Fruit fly (Drosophila melanogaster) whole organism, embryonic: ENCODE measurements around the gene CG34398.

Experiments used
- Atf-2 ChIP-seq: fragments of 200-800 bp; sonication (Bioruptor generic); optimal IDR thresholded peaks from 2 replicates; lab custom pipeline; 2016; ENCODE audit warnings: missing biosample characterization, missing genetic modification characterization
- B-H1 ChIP-seq: fragments of 200-800 bp; sonication (Bioruptor generic); IDR thresholded peaks from 3 replicates; pipeline ENCODE4 v1.3.6; 2022; ENCODE audit warnings: missing biosample characterization, missing genetic modification characterization
- CG10654 ChIP-seq: fragments of 200-800 bp; sonication (Bioruptor generic); optimal IDR thresholded peaks from 2 replicates; lab custom pipeline; 2016; ENCODE audit warnings: missing biosample characterization, missing genetic modification characterization
- CG12071 ChIP-seq: fragments of 200-800 bp; sonication (Bioruptor generic); optimal IDR thresholded peaks from 3 replicates; lab custom pipeline; 2018; ENCODE audit warnings: missing biosample characterization, mild to moderate bottlenecking, missing genetic modification characterization
- CG12236 ChIP-seq: fragments of 200-800 bp; sonication (Bioruptor generic); optimal IDR thresholded peaks from 2 replicates; lab custom pipeline; 2016; ENCODE audit warnings: missing biosample characterization, missing genetic modification characterization
- CG14667 ChIP-seq: fragments of 200-800 bp; sonication (Bioruptor generic); IDR thresholded peaks from 2 replicates; pipeline ENCODE4 v1.3.6; 2022; ENCODE audit warnings: missing biosample characterization, missing genetic modification characterization
- CG15011 ChIP-seq: fragments of 200-800 bp; sonication (Bioruptor generic); optimal IDR thresholded peaks from 3 replicates; lab custom pipeline; 2018; ENCODE audit warnings: missing biosample characterization, mild to moderate bottlenecking, missing genetic modification characterization
- CG1602 ChIP-seq: fragments of 200-800 bp; sonication (Bioruptor generic); optimal IDR thresholded peaks from 3 replicates; lab custom pipeline; 2016; ENCODE audit warnings: missing biosample characterization, missing genetic modification characterization
- CG1647 ChIP-seq: fragments of 200-800 bp; sonication (Bioruptor generic); optimal IDR thresholded peaks from 3 replicates; lab custom pipeline; 2016; ENCODE audit warnings: missing biosample characterization, missing genetic modification characterization
- CG16863 ChIP-seq: fragments of 200-800 bp; sonication (Bioruptor generic); optimal IDR thresholded peaks from 3 replicates; lab custom pipeline; 2016; ENCODE audit warnings: missing biosample characterization, missing genetic modification characterization
- CG17186 ChIP-seq: fragments of 200-800 bp; sonication (Bioruptor generic); optimal IDR thresholded peaks from 3 replicates; lab custom pipeline; 2017; ENCODE audit warnings: missing biosample characterization, missing genetic modification reagents, missing genetic modification characterization
- CG17385 ChIP-seq: fragments of 200-800 bp; sonication (Bioruptor generic); optimal IDR thresholded peaks from 3 replicates; lab custom pipeline; 2018; ENCODE audit warnings: missing biosample characterization, mild to moderate bottlenecking, missing genetic modification characterization
- CG17612 ChIP-seq: fragments of 200-800 bp; sonication (Bioruptor generic); IDR thresholded peaks from 2 replicates; pipeline ENCODE4 v1.3.6; 2022; ENCODE audit warnings: missing biosample characterization, missing genetic modification characterization
- CG17802 ChIP-seq: fragments of 200-800 bp; sonication (Bioruptor generic); optimal IDR thresholded peaks from 2 replicates; lab custom pipeline; 2018; ENCODE audit warnings: missing biosample characterization, mild to moderate bottlenecking, missing genetic modification characterization, moderate library complexity
- CG18619 ChIP-seq: fragments of 200-800 bp; sonication (Bioruptor generic); optimal IDR thresholded peaks from 3 replicates; lab custom pipeline; 2017; ENCODE audit warnings: missing biosample characterization, mild to moderate bottlenecking, missing genetic modification characterization
- CG2875 ChIP-seq: fragments of 200-800 bp; sonication (Bioruptor generic); optimal IDR thresholded peaks from 2 replicates; lab custom pipeline; 2017; ENCODE audit warnings: missing biosample characterization, mild to moderate bottlenecking, missing genetic modification characterization, missing genetic modification reagents
- CG4404 ChIP-seq: fragments of 200-800 bp; sonication (Bioruptor generic); IDR thresholded peaks from 2 replicates; pipeline ENCODE4 v1.3.6; 2022; ENCODE audit warnings: missing biosample characterization, missing genetic modification characterization
- CG6272 ChIP-seq: fragments of 200-800 bp; sonication (Bioruptor generic); IDR thresholded peaks from 2 replicates; pipeline ENCODE4 v1.3.6; 2022; ENCODE audit warnings: missing biosample characterization, missing genetic modification characterization
- CG6791 ChIP-seq: fragments of 200-800 bp; sonication (Bioruptor generic); IDR thresholded peaks from 3 replicates; pipeline ENCODE4 v1.3.6; 2022; ENCODE audit warnings: missing biosample characterization, missing genetic modification characterization; ENCODE audit not compliant: partially characterized antibody
- CG7839 ChIP-seq: fragments of 200-800 bp; sonication (Bioruptor generic); optimal IDR thresholded peaks from 3 replicates; lab custom pipeline; 2018; ENCODE audit warnings: missing biosample characterization, mild to moderate bottlenecking, missing genetic modification characterization, moderate library complexity
- CG8388 ChIP-seq: fragments of 200-800 bp; sonication (Bioruptor generic); optimal IDR thresholded peaks from 2 replicates; lab custom pipeline; 2019; ENCODE audit warnings: missing biosample characterization, mild to moderate bottlenecking, missing genetic modification characterization, moderate library complexity
- CG9609 ChIP-seq: fragments of 200-800 bp; sonication (Bioruptor generic); optimal IDR thresholded peaks from 3 replicates; lab custom pipeline; 2016; ENCODE audit warnings: missing biosample characterization, missing genetic modification characterization
- CG9797 ChIP-seq: fragments of 200-800 bp; sonication (Bioruptor generic); optimal IDR thresholded peaks from 3 replicates; lab custom pipeline; 2018; ENCODE audit warnings: missing biosample characterization, mild to moderate bottlenecking, missing genetic modification characterization
- Dbx ChIP-seq: fragments of 200-800 bp; sonication (Bioruptor generic); IDR thresholded peaks from 3 replicates; pipeline ENCODE4 v1.3.6; 2022; ENCODE audit warnings: missing biosample characterization, missing genetic modification characterization
- E2f1 ChIP-seq: fragments of 200-800 bp; sonication (Bioruptor generic); IDR thresholded peaks from 2 replicates; pipeline ENCODE4 v1.3.6; 2022; ENCODE audit warnings: missing biosample characterization, missing genetic modification characterization
- Gsc ChIP-seq: fragments of 200-800 bp; sonication (Bioruptor generic); IDR thresholded peaks from 2 replicates; pipeline ENCODE4 v1.3.6; 2022; ENCODE audit warnings: missing biosample characterization, missing genetic modification characterization
- H2.0 ChIP-seq: fragments of 200-800 bp; sonication (Bioruptor generic); IDR thresholded peaks from 2 replicates; pipeline ENCODE4 v1.3.6; 2022; ENCODE audit warnings: missing biosample characterization, missing genetic modification characterization
- HLH54F ChIP-seq: fragments of 200-800 bp; sonication (Bioruptor generic); optimal IDR thresholded peaks from 3 replicates; lab custom pipeline; 2016; ENCODE audit warnings: missing biosample characterization, missing genetic modification characterization
- Hmr ChIP-seq: fragments of 200-800 bp; sonication (Bioruptor generic); optimal IDR thresholded peaks from 3 replicates; lab custom pipeline; 2017; ENCODE audit warnings: mild to moderate bottlenecking, missing biosample characterization, missing genetic modification reagents, missing genetic modification characterization
- Xrp1 ChIP-seq: fragments of 200-800 bp; sonication (Bioruptor generic); IDR thresholded peaks from 2 replicates; pipeline ENCODE4 v1.3.6; 2022; ENCODE audit warnings: missing biosample characterization, missing genetic modification characterization
- bbx ChIP-seq: fragments of 200-800 bp; sonication (Bioruptor generic); IDR thresholded peaks from 2 replicates; pipeline ENCODE4 v1.3.6; 2022; ENCODE audit warnings: missing biosample characterization, missing genetic modification characterization; ENCODE audit not compliant: partially characterized antibody
- btn ChIP-seq: fragments of 200-800 bp; sonication (Bioruptor generic); optimal IDR thresholded peaks from 2 replicates; lab custom pipeline; 2016; ENCODE audit warnings: missing biosample characterization, missing genetic modification characterization
- da ChIP-seq: fragments of 200-800 bp; sonication (Bioruptor generic); optimal IDR thresholded peaks from 2 replicates; lab custom pipeline; 2016; ENCODE audit warnings: missing biosample characterization, missing genetic modification characterization
- dmrt11E ChIP-seq: fragments of 200-800 bp; sonication (Bioruptor generic); optimal IDR thresholded peaks from 3 replicates; lab custom pipeline; 2018; ENCODE audit warnings: missing biosample characterization, mild to moderate bottlenecking, missing genetic modification characterization, moderate library complexity
- exex ChIP-seq: fragments of 200-800 bp; sonication (Bioruptor generic); optimal IDR thresholded peaks from 4 replicates; lab custom pipeline; 2018; ENCODE audit warnings: missing biosample characterization, mild to moderate bottlenecking, missing genetic modification characterization, moderate library complexity
- fru ChIP-seq: fragments of >200 bp; optimal IDR thresholded peaks from 2 replicates; lab custom pipeline; 2017
- ftz-f1 ChIP-seq: fragments of 200-800 bp; sonication (Bioruptor generic); optimal IDR thresholded peaks from 2 replicates; lab custom pipeline; 2016; ENCODE audit warnings: missing biosample characterization, missing genetic modification characterization
- gro ChIP-seq: fragments of 200-800 bp; sonication (Bioruptor generic); optimal IDR thresholded peaks from 2 replicates; lab custom pipeline; 2016; ENCODE audit warnings: missing biosample characterization, missing genetic modification characterization
- jigr1 ChIP-seq: fragments of 200-800 bp; sonication (Bioruptor generic); IDR thresholded peaks from 3 replicates; pipeline ENCODE4 v1.3.6; 2022; ENCODE audit warnings: missing biosample characterization, missing genetic modification characterization
- ken ChIP-seq: fragments of 200-800 bp; sonication (Bioruptor generic); IDR thresholded peaks from 3 replicates; pipeline ENCODE4 v1.3.6; 2022; ENCODE audit warnings: missing biosample characterization, missing genetic modification characterization
- lab ChIP-seq: fragments of 200-800 bp; sonication (Bioruptor generic); optimal IDR thresholded peaks from 3 replicates; lab custom pipeline; 2017; ENCODE audit warnings: missing biosample characterization, missing genetic modification characterization, mild to moderate bottlenecking, moderate library complexity, missing genetic modification reagents
- pnt ChIP-seq: fragments of 200-800 bp; sonication (Bioruptor generic); optimal IDR thresholded peaks from 3 replicates; lab custom pipeline; 2016; ENCODE audit warnings: missing biosample characterization, missing genetic modification characterization
- pum ChIP-seq: fragments of 200-800 bp; sonication (Bioruptor generic); optimal IDR thresholded peaks from 2 replicates; lab custom pipeline; 2016; ENCODE audit warnings: missing biosample characterization, missing genetic modification characterization
- ro ChIP-seq: fragments of 200-800 bp; sonication (Bioruptor generic); IDR thresholded peaks from 2 replicates; pipeline ENCODE4 v1.3.6; 2022; ENCODE audit warnings: missing biosample characterization, missing genetic modification characterization
- sd ChIP-seq: fragments of 200-800 bp; sonication (Bioruptor generic); optimal IDR thresholded peaks from 3 replicates; lab custom pipeline; 2018; ENCODE audit warnings: missing biosample characterization, mild to moderate bottlenecking, missing genetic modification characterization, moderate library complexity
- sens ChIP-seq: fragments of 200-800 bp; sonication (Bioruptor generic); peaks from one replicate; lab custom pipeline; 2016; ENCODE audit warnings: missing biosample characterization, missing genetic modification characterization
- shn ChIP-seq: fragments of 200-800 bp; sonication (Bioruptor generic); optimal IDR thresholded peaks from 3 replicates; lab custom pipeline; 2016; ENCODE audit warnings: missing biosample characterization, missing genetic modification characterization
- tap ChIP-seq: fragments of 200-800 bp; optimal IDR thresholded peaks from 3 replicates; lab custom pipeline; 2019; ENCODE audit warnings: missing biosample characterization, mild to moderate bottlenecking, missing genetic modification characterization, moderate library complexity
- z ChIP-seq: fragments of 200-800 bp; sonication (Bioruptor generic); IDR thresholded peaks from 3 replicates; pipeline ENCODE4 v1.3.6; 2022; ENCODE audit warnings: missing biosample characterization, missing genetic modification characterization

Gene CG34398

dm6 chr2L:8937003-8937402 lies 38.4 kb downstream of the CG34398 start, which contains the start of gene Tsp29Fb (continued):
- TF ChIP-seq jigr1 (0 out of 3 replicates have a peak, but pooled peaks have one; percentile 11), Dbx (GFP tag; lab: Robert Waterston, UW) (peak; percentile 72), pum (GFP tag; lab: Kevin White, UChicago) (peak; percentile 52), CG9797 (no peak), CG8388 (peak; percentile 65), CG18619 (GFP tag; lab: Kevin White, UChicago) (peak; percentile 69), Gsc (GFP tag; lab: Robert Waterston, UW) (no peak), CG12071 (GFP tag; lab: Kevin White, UChicago) (peak; percentile 56), sd (tag; lab: Kevin White, UChicago) (peak; percentile 13), HLH54F (peak; percentile 36), CG17802 (tag; lab: Kevin White, UChicago) (no peak), shn (GFP tag; lab: Kevin White, UChicago) (peak; percentile 48), CG16863 (GFP tag; lab: Kevin White, UChicago) (peak; percentile 31), CG15011 (GFP tag; lab: Kevin White, UChicago) (peak; percentile 73), B-H1 (GFP tag; lab: Robert Waterston, UW) (peak; percentile 39; the same call in 1 of the 3 replicates), CG10654 (peak; percentile 56), CG9609 (GFP tag; lab: Kevin White, UChicago) (peak; percentile 12), CG1602 (GFP tag; lab: Kevin White, UChicago) (peak; percentile 49), ken (0 out of 3 replicates have a peak, but pooled peaks have one; percentile 35), H2.0 (GFP tag; lab: Robert Waterston, UW) (peak; percentile 31; the same call in 1 of the 2 replicates), btn (no peak), dmrt11E (tag; lab: Kevin White, UChicago) (no peak), E2f1 (peak; percentile 61; the same call in 1 of the 2 replicates), ftz-f1 (GFP tag; lab: Kevin White, UChicago) (peak; percentile 69), CG7839 (peak; percentile 88), CG6272 (GFP tag; lab: Robert Waterston, UW) (peak; percentile 23; the same call in 1 of the 2 replicates), CG17612 (GFP tag; lab: Robert Waterston, UW) (no peak), CG12236 (no peak), da (GFP tag; lab: Kevin White, UChicago) (no peak), fru (lab: Kevin White, UChicago) (no peak), tap (tag; lab: Kevin White, UChicago) (peak; percentile 69), CG14667 (peak; percentile 49; the same call in 1 of the 2 replicates), lab (peak; percentile 90), gro (GFP tag; lab: Kevin White, UChicago) (peak; percentile 10), ro (no peak), CG2875 (peak; percentile 7), pnt (peak; percentile 28), CG6791 (GFP tag; lab: Robert Waterston, UW) (no peak), CG17385 (GFP tag; lab: Kevin White, UChicago) (peak; percentile 76), Hmr (GFP tag; lab: Kevin White, UChicago) (peak; percentile 87), CG1647 (GFP tag; lab: Kevin White, UChicago) (peak; percentile 9), CG17186 (GFP tag; lab: Kevin White, UChicago) (no peak), Atf-2 (GFP tag; lab: Kevin White, UChicago) (peak; percentile 22), CG4404 (GFP tag; lab: Robert Waterston, UW) (peak; percentile 23; the same call in 1 of the 2 replicates), z (no peak), bbx (GFP tag; lab: Robert Waterston, UW) (no peak), sens (GFP tag; lab: Kevin White, UChicago) (peak; percentile 90), exex (tag; lab: Kevin White, UChicago) (peak; percentile 41), Xrp1 (peak; percentile 53; the same call in 1 of the 2 replicates)
